Worm (Caenorhabditis elegans) whole organism, L1 larva: Measurements from ENCODE around the gene klo-1.

Experiments
- ceh-82 ChIP-seq, 3 experiments: fragments of 150-350 bp in 1 of 3; sonication (generic microtip) in 2 of 3; optimal IDR thresholded peaks; 2 replicates each; lab custom pipeline; 2014 to 2017; ENCODE audit warnings: missing biosample characterization in 3 of 3, missing genetic modification characterization in 3 of 3
- ceh-88 ChIP-seq: fragments of 200-800 bp; sonication (Bioruptor generic); IDR thresholded peaks from 2 replicates; pipeline ENCODE4 v1.3.6; 2022; ENCODE audit warnings: missing genetic modification characterization, missing compliant biosample characterization
- dpl-1 ChIP-seq, 3 experiments: fragments of 150-350 bp in 2 of 3; sonication (generic microtip) in 1 of 3; optimal IDR thresholded peaks; 2 replicates each; lab custom pipeline; 2014 to 2017; ENCODE audit warnings: missing biosample characterization in 3 of 3, missing genetic modification characterization in 3 of 3, missing genetic modification reagents in 3 of 3
- elt-2 ChIP-seq: sonication (generic microtip); optimal IDR thresholded peaks from 2 replicates; lab custom pipeline; 2016; ENCODE audit warnings: missing genetic modification characterization, mild to moderate bottlenecking, inconsistent platforms, missing compliant biosample characterization, missing genetic modification reagents
- fos-1 ChIP-seq: fragments of 150-350 bp; optimal IDR thresholded peaks from 2 replicates; lab custom pipeline; 2014; ENCODE audit warnings: missing biosample characterization, missing genetic modification characterization
- hlh-4 ChIP-seq: sonication (generic microtip); optimal IDR thresholded peaks from 2 replicates; lab custom pipeline; 2016; ENCODE audit warnings: mild to moderate bottlenecking, missing genetic modification characterization, missing compliant biosample characterization
- nhr-237 ChIP-seq: fragments of 150-350 bp; optimal IDR thresholded peaks from 2 replicates; lab custom pipeline; 2014; ENCODE audit warnings: missing biosample characterization, missing genetic modification characterization
- snpc-4 ChIP-seq: fragments of 150-350 bp; optimal IDR thresholded peaks from 2 replicates; lab custom pipeline; 2014; ENCODE audit warnings: missing biosample characterization, missing genetic modification characterization

ce11 chrIV:7734173-7734572 lies 13.9 kb downstream of the klo-1 start:
- TF ChIP-seq fos-1 (tag; lab: Kevin White, UChicago) (no peak), elt-2 (no peak), nhr-237 (tag; lab: Kevin White, UChicago) (no peak), hlh-4 (tag; lab: Kevin White, UChicago) (no peak), ceh-82 (tag; optimal IDR thresholded peaks at IDR 0.05; lab: Kevin White, UChicago) (no peak), dpl-1 (GFP tag; optimal IDR thresholded peaks at IDR 0.05; lab: Kevin White, UChicago) (no peak), snpc-4 (tag; lab: Kevin White, UChicago) (no peak), ceh-88 (no peak)
